Worm (Caenorhabditis elegans) whole organism, L4 larva: Measurements from ENCODE around the gene xol-1.
A peak's percentile ranks its signal among the peaks of the same experiment; 100 is the strongest.

Source experiments
- D1046.2 ChIP-seq: fragments of 200-800 bp; sonication (Bioruptor generic); IDR thresholded peaks from 2 replicates; pipeline ENCODE4 v1.3.6; 2022; ENCODE audit warnings: missing genetic modification characterization, missing compliant biosample characterization
- F10B5.3 ChIP-seq: sonication (generic microtip); optimal IDR thresholded peaks from 2 replicates; lab custom pipeline; 2016; ENCODE audit warnings: mild to moderate bottlenecking, missing genetic modification characterization, missing compliant biosample characterization
- T20F7.1 ChIP-seq: fragments of 200-800 bp; sonication (Bioruptor generic); optimal IDR thresholded peaks from 2 replicates; lab custom pipeline; 2018; ENCODE audit warnings: mild to moderate bottlenecking, missing genetic modification characterization, missing compliant biosample characterization
- T26A8.4 ChIP-seq: fragments of 200-800 bp; sonication (Bioruptor generic); IDR thresholded peaks from 2 replicates; pipeline ENCODE4 v1.3.6; 2022; ENCODE audit warnings: missing genetic modification characterization, missing compliant biosample characterization
- Y105C5A.15 ChIP-seq: fragments of 200-800 bp; sonication (Bioruptor generic); IDR thresholded peaks from 2 replicates; pipeline ENCODE4 v1.3.6; 2022; ENCODE audit warnings: missing genetic modification characterization, missing compliant biosample characterization
- Y48G9A.11 ChIP-seq: fragments of 200-800 bp; sonication (Bioruptor generic); IDR thresholded peaks from 2 replicates; pipeline ENCODE4 v1.3.6; 2022; ENCODE audit warnings: missing genetic modification reagents, missing genetic modification characterization, missing compliant biosample characterization
- Y5F2A.4 ChIP-seq: fragments of 200-800 bp; sonication (Bioruptor generic); optimal IDR thresholded peaks from 2 replicates; lab custom pipeline; 2018; ENCODE audit warnings: mild to moderate bottlenecking, missing genetic modification characterization, missing compliant biosample characterization
- ZK546.5 ChIP-seq, 2 experiments: sonication (generic microtip); optimal IDR thresholded peaks; 2 replicates each; lab custom pipeline; 2017; ENCODE audit warnings: missing biosample characterization in 2 of 2, missing genetic modification characterization in 2 of 2
- aha-1 ChIP-seq: fragments of 150-350 bp; peaks from one replicate; lab custom pipeline; 2014; ENCODE audit warnings: missing biosample characterization, missing genetic modification characterization
- aly-2 ChIP-seq: sonication (generic microtip); optimal IDR thresholded peaks from 2 replicates; lab custom pipeline; 2018; ENCODE audit warnings: missing biosample characterization, missing genetic modification characterization
- ceh-28 ChIP-seq: fragments of 150-350 bp; optimal IDR thresholded peaks from 2 replicates; lab custom pipeline; 2014; ENCODE audit warnings: missing biosample characterization, missing genetic modification reagents, missing genetic modification characterization
- cey-2 ChIP-seq: sonication (generic microtip); optimal IDR thresholded peaks from 3 replicates; lab custom pipeline; 2017; ENCODE audit warnings: missing genetic modification characterization, mild to moderate bottlenecking, missing compliant biosample characterization, antibody characterized with exemption, borderline replicate concordance; ENCODE audit not compliant: insufficient read depth
- ctbp-1 ChIP-seq: fragments of 200-800 bp; sonication (Bioruptor generic); IDR thresholded peaks from 2 replicates; pipeline ENCODE4 v1.3.6; 2022; ENCODE audit warnings: missing genetic modification reagents, missing genetic modification characterization, missing compliant biosample characterization
- daf-12 ChIP-seq: fragments of 150-350 bp; optimal IDR thresholded peaks from 2 replicates; lab custom pipeline; 2014; ENCODE audit warnings: missing biosample characterization, missing genetic modification reagents, missing genetic modification characterization
- daf-16 ChIP-seq, 3 experiments: sonication (generic microtip); optimal IDR thresholded peaks; 2 replicates each; lab custom pipeline; 2016 to 2017; ENCODE audit warnings: missing genetic modification characterization in 3 of 3, missing genetic modification reagents in 3 of 3, mild to moderate bottlenecking in 2 of 3, missing compliant biosample characterization in 2 of 3, missing biosample characterization in 1 of 3, moderate library complexity in 1 of 3
- daf-8 ChIP-seq: fragments of 200-800 bp; sonication (Bioruptor generic); IDR thresholded peaks from 2 replicates; pipeline ENCODE4 v1.3.6; 2022; ENCODE audit warnings: missing genetic modification characterization, missing compliant biosample characterization
- dmd-6 ChIP-seq: fragments of 200-800 bp; sonication (Bioruptor generic); IDR thresholded peaks from 2 replicates; pipeline ENCODE4 v1.3.6; 2022; ENCODE audit warnings: missing genetic modification reagents, missing genetic modification characterization, missing compliant biosample characterization
- dmd-8 ChIP-seq: fragments of 200-800 bp; sonication (Bioruptor generic); IDR thresholded peaks from 2 replicates; pipeline ENCODE4 v1.3.6; 2022; ENCODE audit warnings: missing genetic modification characterization, missing compliant biosample characterization
- dmd-9 ChIP-seq: fragments of 200-800 bp; sonication (Bioruptor generic); IDR thresholded peaks from 2 replicates; pipeline ENCODE4 v1.3.6; 2022; ENCODE audit warnings: missing genetic modification reagents, missing genetic modification characterization, missing compliant biosample characterization
- dpl-1 ChIP-seq: fragments of 150-350 bp; optimal IDR thresholded peaks from 2 replicates; lab custom pipeline; 2014; ENCODE audit warnings: missing biosample characterization, missing genetic modification reagents, missing genetic modification characterization
- dve-1 ChIP-seq: sonication (generic microtip); optimal IDR thresholded peaks from 2 replicates; lab custom pipeline; 2017; ENCODE audit warnings: antibody characterized with exemption, mild to moderate bottlenecking, missing genetic modification characterization, missing compliant biosample characterization; ENCODE audit not compliant: insufficient read depth
- fkh-10 ChIP-seq: fragments of 150-350 bp; optimal IDR thresholded peaks from 2 replicates; lab custom pipeline; 2014; ENCODE audit warnings: missing biosample characterization, missing genetic modification reagents, missing genetic modification characterization
- fos-1 ChIP-seq: fragments of 150-350 bp; optimal IDR thresholded peaks from 2 replicates; lab custom pipeline; 2014; ENCODE audit warnings: missing biosample characterization, missing genetic modification characterization
- hif-1 ChIP-seq, 2 experiments: sonication (generic microtip); optimal IDR thresholded peaks; 2 replicates each; lab custom pipeline; 2016 to 2017; ENCODE audit warnings: missing compliant biosample characterization in 2 of 2, missing genetic modification characterization in 2 of 2, missing genetic modification reagents in 2 of 2, missing genotype in 2 of 2, mild to moderate bottlenecking in 1 of 2
- hlh-30 ChIP-seq: sonication (generic microtip); optimal IDR thresholded peaks from 2 replicates; lab custom pipeline; 2017; ENCODE audit warnings: antibody characterized with exemption, mild to moderate bottlenecking, missing genetic modification characterization, missing compliant biosample characterization; ENCODE audit not compliant: insufficient read depth
- hmg-1.1 ChIP-seq: fragments of 200-800 bp; sonication (Bioruptor generic); IDR thresholded peaks from 2 replicates; pipeline ENCODE4 v1.3.6; 2022; ENCODE audit warnings: missing genetic modification reagents, missing genetic modification characterization, missing compliant biosample characterization
- lim-7 ChIP-seq: fragments of 200-800 bp; sonication (Bioruptor generic); IDR thresholded peaks from 2 replicates; pipeline ENCODE4 v1.3.6; 2022; ENCODE audit warnings: missing genetic modification characterization, missing compliant biosample characterization
- lin-13 ChIP-seq: fragments of 150-350 bp; optimal IDR thresholded peaks from 2 replicates; lab custom pipeline; 2014; ENCODE audit warnings: missing biosample characterization, missing genetic modification reagents, missing genetic modification characterization
- lin-39 ChIP-seq: fragments of 150-350 bp; optimal IDR thresholded peaks from 2 replicates; lab custom pipeline; 2014; ENCODE audit warnings: missing biosample characterization, missing genetic modification reagents, missing genetic modification characterization
- lir-3 ChIP-seq: sonication (generic microtip); optimal IDR thresholded peaks from 2 replicates; lab custom pipeline; 2016; ENCODE audit warnings: mild to moderate bottlenecking, missing genetic modification characterization, missing compliant biosample characterization
- madf-5 ChIP-seq, 2 experiments: fragments of 200-800 bp; sonication (Bioruptor generic); IDR thresholded peaks; 2 replicates each; pipeline ENCODE4 v1.3.6; 2022; ENCODE audit warnings: missing compliant biosample characterization in 2 of 2, missing genetic modification characterization in 2 of 2
- mdl-1 ChIP-seq, 2 experiments: fragments of 150-350 bp in 1 of 2; sonication (generic microtip) in 1 of 2; optimal IDR thresholded peaks; 2 replicates each; lab custom pipeline; 2014 to 2017; ENCODE audit warnings: missing biosample characterization in 2 of 2, missing genetic modification characterization in 2 of 2
- mxl-2 ChIP-seq: fragments of 200-800 bp; sonication (Bioruptor generic); conservative IDR thresholded peaks from 2 replicates; pipeline ENCODE4 v1.3.6; 2022; ENCODE audit warnings: missing genetic modification reagents, missing genetic modification characterization, missing compliant biosample characterization
- nhr-11 ChIP-seq: fragments of 150-350 bp; optimal IDR thresholded peaks from 2 replicates; lab custom pipeline; 2014; ENCODE audit warnings: missing biosample characterization, missing genetic modification characterization
- nhr-237 ChIP-seq: sonication (generic microtip); optimal IDR thresholded peaks from 2 replicates; lab custom pipeline; 2017; ENCODE audit warnings: missing biosample characterization, missing genetic modification characterization
- nhr-41 ChIP-seq: fragments of 200-800 bp; sonication (Bioruptor generic); IDR thresholded peaks from 2 replicates; pipeline ENCODE4 v1.3.6; 2022; ENCODE audit warnings: missing genetic modification reagents, missing genetic modification characterization, missing compliant biosample characterization
- nhr-48 ChIP-seq: sonication (generic microtip); optimal IDR thresholded peaks from 2 replicates; lab custom pipeline; 2016; ENCODE audit warnings: mild to moderate bottlenecking, missing genetic modification characterization, missing compliant biosample characterization
- pha-4 ChIP-seq, 2 experiments: fragments of 150-350 bp in 1 of 2; fragments of 200-800 bp in 1 of 2; sonication (Bioruptor generic) in 1 of 2; IDR thresholded peaks in 1 of 2; optimal IDR thresholded peaks in 1 of 2; 2 replicates each; pipeline versions ENCODE4 v1.3.6 to Lab custom; 2014 to 2022; ENCODE audit warnings: missing genetic modification characterization in 2 of 2, missing genetic modification reagents in 2 of 2, missing biosample characterization in 1 of 2, missing compliant biosample characterization in 1 of 2
- rbr-2 ChIP-seq: sonication (generic microtip); optimal IDR thresholded peaks from 2 replicates; lab custom pipeline; 2016; ENCODE audit warnings: missing genotype, missing genetic modification characterization, missing compliant biosample characterization
- skn-1 ChIP-seq: fragments of 150-350 bp; optimal IDR thresholded peaks from 2 replicates; lab custom pipeline; 2014; ENCODE audit warnings: missing biosample characterization, missing genetic modification characterization
- snpc-1.2 ChIP-seq: fragments of 200-800 bp; sonication (Bioruptor generic); IDR thresholded peaks from 2 replicates; pipeline ENCODE4 v1.3.6; 2022; ENCODE audit warnings: missing genetic modification reagents, missing genetic modification characterization, missing compliant biosample characterization
- snpc-4 ChIP-seq: fragments of 150-350 bp; optimal IDR thresholded peaks from 2 replicates; lab custom pipeline; 2014; ENCODE audit warnings: missing biosample characterization, missing genetic modification characterization
- spr-3 ChIP-seq: fragments of 200-800 bp; sonication (Bioruptor generic); optimal IDR thresholded peaks from 2 replicates; lab custom pipeline; 2018; ENCODE audit warnings: mild to moderate bottlenecking, missing genetic modification characterization, missing compliant biosample characterization
- tag-97 ChIP-seq: fragments of 200-800 bp; sonication (Bioruptor generic); IDR thresholded peaks from 2 replicates; pipeline ENCODE4 v1.3.6; 2022; ENCODE audit warnings: missing genetic modification characterization, missing compliant biosample characterization
- tra-1 ChIP-seq: fragments of 200-800 bp; sonication (Bioruptor generic); IDR thresholded peaks from 2 replicates; pipeline ENCODE4 v1.3.6; 2022; ENCODE audit warnings: missing genetic modification reagents, missing genetic modification characterization, missing compliant biosample characterization
- unc-39 ChIP-seq: sonication (generic microtip); optimal IDR thresholded peaks from 2 replicates; lab custom pipeline; 2017; ENCODE audit warnings: missing biosample characterization, missing genetic modification characterization
- vab-7 ChIP-seq: fragments of 200-800 bp; sonication (Bioruptor generic); IDR thresholded peaks from 2 replicates; pipeline ENCODE4 v1.3.6; 2022; ENCODE audit warnings: missing genetic modification reagents, missing genetic modification characterization, missing compliant biosample characterization
- zfp-2 ChIP-seq: sonication (generic microtip); optimal IDR thresholded peaks from 2 replicates; lab custom pipeline; 2016; ENCODE audit warnings: mild to moderate bottlenecking, missing genetic modification characterization, missing compliant biosample characterization
- zfp-3 ChIP-seq: fragments of 200-800 bp; sonication (Bioruptor generic); conservative IDR thresholded peaks from 2 replicates; pipeline ENCODE4 v1.3.6; 2022; ENCODE audit warnings: missing genetic modification reagents, missing genetic modification characterization, missing compliant biosample characterization
- zip-11 ChIP-seq: fragments of 200-800 bp; sonication (Bioruptor generic); IDR thresholded peaks from 2 replicates; pipeline ENCODE4 v1.3.6; 2022; ENCODE audit warnings: missing genetic modification characterization, missing compliant biosample characterization
- ztf-11 ChIP-seq: fragments of 150-350 bp; optimal IDR thresholded peaks from 2 replicates; lab custom pipeline; 2014; ENCODE audit warnings: missing biosample characterization, missing genetic modification characterization

The xol-1 gene

DNA sequence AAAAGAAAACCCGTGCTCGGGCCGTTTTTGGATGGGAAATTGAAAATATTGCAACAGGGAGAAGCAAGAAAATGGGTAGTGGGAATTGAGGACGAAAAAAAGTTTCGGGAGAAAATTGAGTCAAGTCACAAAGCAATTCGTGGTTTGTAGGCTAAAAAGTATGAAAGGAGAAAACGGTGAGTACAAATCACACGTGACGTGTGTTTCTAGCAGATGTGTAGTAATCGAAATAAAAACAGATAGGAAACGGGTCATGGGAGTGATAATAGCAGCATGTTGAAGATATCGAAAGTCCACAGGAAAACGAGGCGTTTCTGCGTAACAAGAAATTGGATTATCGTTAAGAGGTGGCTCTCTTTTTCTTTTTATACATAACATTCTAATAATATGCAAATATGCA lies 48.8 kb downstream of the xol-1 start (continued):
- TF ChIP-seq nhr-41 (GFP tag; lab: Robert Waterston, UW) (no peak), T26A8.4 (GFP tag; lab: Robert Waterston, UW) (no peak), daf-12 (tag; lab: Kevin White, UChicago) (no peak), mxl-2 (GFP tag; lab: Robert Waterston, UW) (no peak), F10B5.3 (no peak), dmd-8 (GFP tag; lab: Robert Waterston, UW) (no peak), madf-5 (GFP tag; IDR thresholded peaks at IDR 0.05; lab: Robert Waterston, UW) (no peak), fkh-10 (GFP tag; lab: Kevin White, UChicago) (no peak), dpl-1 (no peak), hif-1 (tag; optimal IDR thresholded peaks at IDR 0.05; lab: Kevin White, UChicago) (peak in 1 of 2 experiments; percentile 2), hlh-30 (peak; percentile 78), Y105C5A.15 (GFP tag; lab: Robert Waterston, UW) (no peak), dmd-9 (GFP tag; lab: Robert Waterston, UW) (no peak), ceh-28 (tag; lab: Kevin White, UChicago) (no peak), ZK546.5 (tag; optimal IDR thresholded peaks at IDR 0.05; lab: Kevin White, UChicago) (no peak), dmd-6 (GFP tag; lab: Robert Waterston, UW) (peak; percentile 9; the same call in 1 of the 2 replicates), T20F7.1 (GFP tag; lab: Kevin White, UChicago) (no peak), nhr-237 (tag; lab: Kevin White, UChicago) (no peak), lir-3 (tag; lab: Kevin White, UChicago) (no peak), daf-16 (GFP tag; optimal IDR thresholded peaks at IDR 0.05; lab: Kevin White, UChicago) (no peak), daf-16 (tag; optimal IDR thresholded peaks at IDR 0.05; lab: Kevin White, UChicago) (peak; percentile 13), vab-7 (GFP tag; lab: Robert Waterston, UW) (no peak), tra-1 (no peak), pha-4 (GFP tag; IDR thresholded peaks at IDR 0.05; lab: Robert Waterston, UW) (no peak), pha-4 (tag; optimal IDR thresholded peaks at IDR 0.05; lab: Kevin White, UChicago) (no peak), unc-39 (tag; lab: Kevin White, UChicago) (no peak), Y5F2A.4 (no peak), zip-11 (GFP tag; lab: Robert Waterston, UW) (no peak), mdl-1 (tag; optimal IDR thresholded peaks at IDR 0.05; lab: Kevin White, UChicago) (peak in 1 of 2 experiments; percentile 47), zfp-2 (tag; lab: Kevin White, UChicago) (no peak), aly-2 (tag; lab: Kevin White, UChicago) (no peak), Y48G9A.11 (GFP tag; lab: Robert Waterston, UW) (no peak), lim-7 (GFP tag; lab: Robert Waterston, UW) (no peak), hmg-1.1 (GFP tag; lab: Robert Waterston, UW) (no peak), spr-3 (GFP tag; lab: Kevin White, UChicago) (no peak), rbr-2 (no peak), zfp-3 (GFP tag; lab: Robert Waterston, UW) (no peak), snpc-1.2 (GFP tag; lab: Robert Waterston, UW) (no peak), nhr-11 (tag; lab: Kevin White, UChicago) (peak; percentile 59), fos-1 (tag; lab: Kevin White, UChicago) (no peak), cey-2 (tag; lab: Kevin White, UChicago) (no peak), lin-39 (tag; lab: Kevin White, UChicago) (no peak), daf-8 (GFP tag; lab: Robert Waterston, UW) (no peak), ztf-11 (tag; lab: Kevin White, UChicago) (no peak), aha-1 (no peak), lin-13 (GFP tag; lab: Kevin White, UChicago) (no peak), tag-97 (no peak), D1046.2 (no peak), dve-1 (tag; lab: Kevin White, UChicago) (no peak), snpc-4 (tag; lab: Kevin White, UChicago) (no peak), ctbp-1 (GFP tag; lab: Robert Waterston, UW) (no peak), skn-1 (tag; lab: Kevin White, UChicago) (no peak), nhr-48 (tag; lab: Kevin White, UChicago) (peak; percentile 43)
